Worm (Caenorhabditis elegans): Measurements from ENCODE around the gene gst-23.

DNA sequence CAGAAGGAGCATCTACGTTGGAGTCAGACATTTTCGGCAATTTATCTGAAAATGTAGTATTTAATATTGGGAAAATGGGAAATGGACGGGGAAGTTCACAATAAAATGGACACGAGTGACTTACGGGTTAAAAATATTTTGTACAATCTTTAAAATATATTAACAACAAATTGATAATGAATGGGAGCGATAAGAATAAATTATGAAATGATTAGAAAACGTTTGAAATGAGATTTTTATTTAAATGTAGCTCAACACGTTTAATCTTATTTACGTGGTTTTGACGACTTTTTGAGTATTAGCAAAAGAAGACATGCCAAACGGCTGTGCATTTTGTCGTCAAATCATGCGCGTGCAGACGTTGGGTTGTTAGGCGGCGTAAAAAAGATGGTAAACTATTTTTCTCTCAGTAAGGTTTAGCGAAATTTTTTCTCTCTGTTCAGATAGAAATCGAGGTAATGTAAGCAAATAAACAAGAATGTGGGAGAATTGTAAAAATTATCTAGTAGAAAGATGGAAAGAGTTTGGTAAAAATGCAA, 35.1 kb downstream of the gst-23 start, which contains the start of gene fbxa-64:
- TF ChIP-seq ceh-82 (tag; optimal IDR thresholded peaks at IDR 0.05) (no peak), dmd-4 (tag; optimal IDR thresholded peaks at IDR 0.05) (no peak), snpc-4 (tag; optimal IDR thresholded peaks at IDR 0.05) (no peak), nhr-25 (tag; optimal IDR thresholded peaks at IDR 0.05) (no peak), unc-62 (GFP tag; optimal IDR thresholded peaks at IDR 0.05) (no peak), unc-39 (tag; optimal IDR thresholded peaks at IDR 0.05) (no peak), Y55F3AM.14 (GFP tag; optimal IDR thresholded peaks at IDR 0.05) (no peak), lin-11 (tag; optimal IDR thresholded peaks at IDR 0.05) (no peak), lsy-2 (tag; optimal IDR thresholded peaks at IDR 0.05) (peak in 1 of 2 experiments; percentile 18)
